Fruit fly (Drosophila melanogaster) whole organism, wandering third instar larva: ENCODE results near the gene Pex1.

Source experiments
- Abd-B ChIP-seq: fragments of >200 bp; optimal IDR thresholded peaks from 2 replicates; lab custom pipeline; 2017; ENCODE audit warnings: missing biosample characterization, missing genetic modification characterization
- CG32264 ChIP-seq: fragments of 200-800 bp; sonication (Bioruptor generic); optimal IDR thresholded peaks from 2 replicates; lab custom pipeline; 2016; ENCODE audit warnings: missing biosample characterization, missing genetic modification characterization
- CG9705 ChIP-seq: fragments of 200-800 bp; sonication (Bioruptor generic); optimal IDR thresholded peaks from 2 replicates; lab custom pipeline; 2018; ENCODE audit warnings: missing biosample characterization, mild to moderate bottlenecking, missing genetic modification characterization
- CrebA ChIP-seq: fragments of 200-800 bp; sonication (Bioruptor generic); optimal IDR thresholded peaks from 2 replicates; lab custom pipeline; 2016; ENCODE audit warnings: missing biosample characterization, mild to moderate bottlenecking, missing genetic modification characterization, borderline replicate concordance
- Dfd ChIP-seq: fragments of >200 bp; optimal IDR thresholded peaks from 2 replicates; lab custom pipeline; 2017; ENCODE audit warnings: missing biosample characterization, missing genetic modification characterization
- HLH106 ChIP-seq: fragments of 200-800 bp; optimal IDR thresholded peaks from 3 replicates; lab custom pipeline; 2019; ENCODE audit warnings: missing biosample characterization, mild to moderate bottlenecking, missing genetic modification characterization, moderate library complexity
- Hnf4 ChIP-seq: fragments of 200-800 bp; sonication (Bioruptor generic); optimal IDR thresholded peaks from 2 replicates; lab custom pipeline; 2016; ENCODE audit warnings: missing biosample characterization, mild to moderate bottlenecking, missing genetic modification characterization
- Hr83 ChIP-seq: fragments of 200-300 bp; sonication (Bioruptor generic); optimal IDR thresholded peaks from 2 replicates; lab custom pipeline; 2016; ENCODE audit warnings: missing biosample characterization, mild to moderate bottlenecking, missing genetic modification characterization, moderate library complexity; ENCODE audit not compliant: poor library complexity, severe bottlenecking
- Jra ChIP-seq: sonication (Bioruptor generic); optimal IDR thresholded peaks from 2 replicates; lab custom pipeline; 2016; ENCODE audit warnings: missing biosample characterization, missing genetic modification characterization
- Myc ChIP-seq: fragments of >200 bp; optimal IDR thresholded peaks from 2 replicates; lab custom pipeline; 2017
- N ChIP-seq: fragments of >200 bp; optimal IDR thresholded peaks from 2 replicates; lab custom pipeline; 2018; ENCODE audit warnings: missing biosample characterization, missing external identifiers, missing genetic modification characterization
- OdsH ChIP-seq: fragments of 200-800 bp; sonication (Bioruptor generic); optimal IDR thresholded peaks from 2 replicates; lab custom pipeline; 2016; ENCODE audit warnings: missing biosample characterization, mild to moderate bottlenecking, missing genetic modification characterization
- Rel ChIP-seq, 2 experiments: fragments of 200-800 bp; sonication (Bioruptor generic) in 1 of 2; optimal IDR thresholded peaks; 2 replicates in 1 of 2; 3 replicates in 1 of 2; lab custom pipeline; 2016 to 2019; ENCODE audit warnings: mild to moderate bottlenecking in 2 of 2, missing biosample characterization in 2 of 2, missing genetic modification characterization in 2 of 2, moderate library complexity in 1 of 2
- Sp1 ChIP-seq: fragments of 200-800 bp; sonication (Bioruptor generic); optimal IDR thresholded peaks from 3 replicates; lab custom pipeline; 2019; ENCODE audit warnings: missing biosample characterization, mild to moderate bottlenecking, missing genetic modification characterization, moderate library complexity
- br ChIP-seq: fragments of 200-800 bp; sonication (Bioruptor generic); optimal IDR thresholded peaks from 2 replicates; lab custom pipeline; 2016; ENCODE audit warnings: missing biosample characterization, missing genetic modification characterization
- brk ChIP-seq: fragments of 200-800 bp; sonication (Bioruptor generic); optimal IDR thresholded peaks from 2 replicates; lab custom pipeline; 2016; ENCODE audit warnings: missing biosample characterization, mild to moderate bottlenecking, missing genetic modification characterization
- dl ChIP-seq, 2 experiments: fragments of 175-275, 200-275 bp in 1 of 2; fragments of 200-275 bp in 1 of 2; sonication (Bioruptor generic); optimal IDR thresholded peaks; lab custom pipeline; 2018; ENCODE audit warnings: mild to moderate bottlenecking in 2 of 2, missing biosample characterization in 2 of 2, missing genetic modification characterization in 2 of 2, moderate library complexity in 2 of 2; ENCODE audit not compliant: partially characterized antibody in 2 of 2, insufficient read depth in 1 of 2
- dsf ChIP-seq: sonication (Bioruptor generic); optimal IDR thresholded peaks from 2 replicates; lab custom pipeline; 2016; ENCODE audit warnings: missing biosample characterization, missing genetic modification characterization, borderline replicate concordance
- ey ChIP-seq: fragments of 200-800 bp; sonication (Bioruptor generic); optimal IDR thresholded peaks from 2 replicates; lab custom pipeline; 2016; ENCODE audit warnings: missing biosample characterization, missing genetic modification characterization
- foxo ChIP-seq, 2 experiments: fragments of 200-800 bp; sonication (Bioruptor generic); optimal IDR thresholded peaks; 2 replicates in 1 of 2; 3 replicates in 1 of 2; lab custom pipeline; 2016 to 2017; ENCODE audit warnings: missing biosample characterization in 2 of 2, missing genetic modification characterization in 2 of 2
- fru ChIP-seq: fragments of 200-800 bp; sonication (Bioruptor generic); optimal IDR thresholded peaks from 3 replicates; lab custom pipeline; 2016; ENCODE audit warnings: missing biosample characterization, mild to moderate bottlenecking, missing genetic modification characterization
- h ChIP-seq: fragments of 200-800 bp; sonication (Bioruptor generic); optimal IDR thresholded peaks from 3 replicates; lab custom pipeline; 2016; ENCODE audit warnings: missing biosample characterization, mild to moderate bottlenecking, missing genetic modification characterization
- jim ChIP-seq: fragments of 175-275, 200-325 bp; sonication (Bioruptor generic); optimal IDR thresholded peaks from 2 replicates; lab custom pipeline; 2016; ENCODE audit warnings: missing biosample characterization, mild to moderate bottlenecking, missing genetic modification characterization
- lola ChIP-seq: fragments of >200 bp; optimal IDR thresholded peaks from 2 replicates; lab custom pipeline; 2017; ENCODE audit warnings: missing biosample characterization, missing genetic modification characterization
- pan ChIP-seq: fragments of >200 bp; optimal IDR thresholded peaks from 2 replicates; lab custom pipeline; 2017
- psq ChIP-seq: fragments of 200-800 bp; sonication (Bioruptor generic); optimal IDR thresholded peaks from 3 replicates; lab custom pipeline; 2017; ENCODE audit warnings: missing biosample characterization, mild to moderate bottlenecking, missing genetic modification characterization, moderate library complexity
- rgr ChIP-seq: fragments of 200-800 bp; sonication (Bioruptor generic); optimal IDR thresholded peaks from 3 replicates; lab custom pipeline; 2016; ENCODE audit warnings: missing biosample characterization, mild to moderate bottlenecking, missing genetic modification characterization
- sage ChIP-seq: fragments of 200-800 bp; sonication (Bioruptor generic); optimal IDR thresholded peaks from 2 replicates; lab custom pipeline; 2016; ENCODE audit warnings: missing biosample characterization, mild to moderate bottlenecking, missing genetic modification characterization
- sv ChIP-seq: fragments of 200-800 bp; sonication (Bioruptor generic); optimal IDR thresholded peaks from 3 replicates; lab custom pipeline; 2016; ENCODE audit warnings: missing biosample characterization, missing genetic modification characterization
- tai ChIP-seq: sonication (Bioruptor generic); optimal IDR thresholded peaks from 2 replicates; lab custom pipeline; 2016; ENCODE audit warnings: missing biosample characterization, missing genetic modification characterization
- usp ChIP-seq: fragments of >200 bp; optimal IDR thresholded peaks from 2 replicates; lab custom pipeline; 2017; ENCODE audit warnings: missing biosample characterization, missing genetic modification characterization
- woc ChIP-seq: sonication (Bioruptor generic); optimal IDR thresholded peaks from 2 replicates; lab custom pipeline; 2016; ENCODE audit warnings: missing biosample characterization, mild to moderate bottlenecking, missing genetic modification characterization

The Pex1 gene

DNA sequence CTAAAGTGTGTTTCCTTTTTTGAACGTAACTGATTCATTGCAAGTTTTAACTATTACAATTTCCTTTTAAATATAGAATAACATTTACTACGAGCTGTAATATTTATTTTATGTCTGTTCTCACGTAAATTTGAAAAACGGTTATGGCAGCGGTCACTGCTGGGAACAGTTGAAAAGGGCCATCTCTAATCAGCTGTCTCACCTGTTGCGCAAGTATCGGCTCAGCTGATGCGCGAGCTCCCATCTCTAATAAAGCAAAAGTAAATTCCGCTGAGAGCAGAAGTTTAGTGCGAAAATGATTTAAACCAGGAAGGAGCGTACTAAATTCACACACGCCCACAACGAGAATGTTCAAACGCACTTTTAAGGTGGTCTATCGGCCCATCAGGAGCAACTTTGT, at the start of gene Pex1:
Gene Pex1, plus strand, starts transcription at position 272 of the 400 bp plus-strand sequence.
- no peak for TF ChIP-seq Dfd (GFP tag; lab: Kevin White, UChicago)
- no peak for TF ChIP-seq Hnf4
- TF ChIP-seq sage = peak; percentile 2
- no peak for TF ChIP-seq pan (lab: Kevin White, UChicago)
- TF ChIP-seq Myc (lab: Kevin White, UChicago) = peak; percentile 72
- no peak for TF ChIP-seq HLH106 (tag; lab: Kevin White, UChicago)
- no peak for TF ChIP-seq fru
- TF ChIP-seq brk = no peak
- TF ChIP-seq CrebA (GFP tag; lab: Kevin White, UChicago) = peak; percentile 13
- no peak for TF ChIP-seq CG32264

DNA sequence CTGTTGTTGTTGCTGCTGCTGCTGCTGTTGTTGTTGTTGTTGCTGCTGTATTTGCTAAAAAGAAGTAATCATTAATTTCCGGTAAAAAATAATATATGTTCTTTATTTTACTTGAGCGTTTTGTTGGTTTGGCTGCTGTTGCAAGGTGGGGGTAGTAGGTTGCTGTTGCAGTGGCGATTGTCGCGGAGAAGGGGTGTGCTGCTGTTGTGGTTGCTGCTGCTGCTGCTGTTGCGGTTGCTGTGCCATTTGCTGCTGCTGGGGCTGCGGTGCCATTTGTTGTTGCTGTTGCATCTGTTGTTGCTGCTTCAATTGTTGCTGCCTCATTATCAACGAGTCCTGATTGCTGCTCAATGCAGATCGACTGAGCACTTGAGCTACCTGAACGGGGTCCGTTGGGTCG, 46.0 kb upstream of the Pex1 start:
- TF ChIP-seq Dfd (GFP tag; lab: Kevin White, UChicago) (peak; percentile 93), jim (no peak)
- TF ChIP-seq, all 38 proteins: peak for 1

DNA sequence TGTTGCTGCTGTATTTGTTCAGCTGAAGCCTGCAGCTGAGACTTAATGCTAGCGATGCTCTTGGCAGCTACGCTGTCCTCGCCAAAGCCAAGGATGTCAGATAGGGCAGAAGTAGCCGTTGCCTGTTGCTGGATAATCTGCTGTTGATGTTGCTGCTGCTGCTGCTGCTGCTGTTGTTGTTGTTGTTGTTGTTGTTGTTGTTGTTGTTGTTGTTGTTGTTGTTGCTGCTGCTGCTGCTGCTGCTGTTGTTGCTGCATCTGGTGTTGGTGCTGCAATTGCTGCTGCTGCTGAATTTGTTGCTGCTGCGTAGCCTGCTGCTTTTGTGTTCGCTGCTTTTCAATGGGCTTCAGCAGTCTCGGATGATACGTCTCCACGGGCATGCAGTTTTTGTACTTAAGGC, 44.1 kb upstream of the Pex1 start:
- TF ChIP-seq Dfd (GFP tag; lab: Kevin White, UChicago) = peak; percentile 88
- TF ChIP-seq N = no peak

dm6 chr3L:14028485-14029384, 43.0 kb upstream of the Pex1 start, which contains the start of gene Ptip:
Gene Ptip (minus strand): TSS chr3L:14029121.
- peak; percentile 3 for TF ChIP-seq psq
- peak; percentile 19 for TF ChIP-seq h
- no peak for TF ChIP-seq dl (GFP tag; optimal IDR thresholded peaks at IDR 0.05; lab: Kevin White, UChicago; ENCODE audit: insufficient read depth in 1 of 2, partially characterized antibody in 2 of 2)
- peak; percentile 26 for TF ChIP-seq sage
- peak; percentile 7 for TF ChIP-seq OdsH (GFP tag; lab: Kevin White, UChicago)
- peak; percentile 58 for TF ChIP-seq N
- peak; percentile 11 for TF ChIP-seq Dfd (GFP tag; lab: Kevin White, UChicago)
- TF ChIP-seq Sp1 (GFP tag; lab: Kevin White, UChicago) = no peak
- no peak for TF ChIP-seq fru
- peak; percentile 72 for TF ChIP-seq woc
- TF ChIP-seq foxo (GFP tag; optimal IDR thresholded peaks at IDR 0.05; lab: Kevin White, UChicago) = peak in 1 of 2 experiments; percentile 1
- peak; percentile 5 for TF ChIP-seq HLH106 (tag; lab: Kevin White, UChicago)
- peak; percentile 83 for TF ChIP-seq Hr83 (GFP tag; lab: Kevin White, UChicago)
- no peak for TF ChIP-seq Rel (GFP tag; optimal IDR thresholded peaks at IDR 0.05; lab: Kevin White, UChicago)
- peak; percentile 40 for TF ChIP-seq Rel (tag; optimal IDR thresholded peaks at IDR 0.05; lab: Kevin White, UChicago)
- TF ChIP-seq, all 38 proteins: peak for 11

DNA sequence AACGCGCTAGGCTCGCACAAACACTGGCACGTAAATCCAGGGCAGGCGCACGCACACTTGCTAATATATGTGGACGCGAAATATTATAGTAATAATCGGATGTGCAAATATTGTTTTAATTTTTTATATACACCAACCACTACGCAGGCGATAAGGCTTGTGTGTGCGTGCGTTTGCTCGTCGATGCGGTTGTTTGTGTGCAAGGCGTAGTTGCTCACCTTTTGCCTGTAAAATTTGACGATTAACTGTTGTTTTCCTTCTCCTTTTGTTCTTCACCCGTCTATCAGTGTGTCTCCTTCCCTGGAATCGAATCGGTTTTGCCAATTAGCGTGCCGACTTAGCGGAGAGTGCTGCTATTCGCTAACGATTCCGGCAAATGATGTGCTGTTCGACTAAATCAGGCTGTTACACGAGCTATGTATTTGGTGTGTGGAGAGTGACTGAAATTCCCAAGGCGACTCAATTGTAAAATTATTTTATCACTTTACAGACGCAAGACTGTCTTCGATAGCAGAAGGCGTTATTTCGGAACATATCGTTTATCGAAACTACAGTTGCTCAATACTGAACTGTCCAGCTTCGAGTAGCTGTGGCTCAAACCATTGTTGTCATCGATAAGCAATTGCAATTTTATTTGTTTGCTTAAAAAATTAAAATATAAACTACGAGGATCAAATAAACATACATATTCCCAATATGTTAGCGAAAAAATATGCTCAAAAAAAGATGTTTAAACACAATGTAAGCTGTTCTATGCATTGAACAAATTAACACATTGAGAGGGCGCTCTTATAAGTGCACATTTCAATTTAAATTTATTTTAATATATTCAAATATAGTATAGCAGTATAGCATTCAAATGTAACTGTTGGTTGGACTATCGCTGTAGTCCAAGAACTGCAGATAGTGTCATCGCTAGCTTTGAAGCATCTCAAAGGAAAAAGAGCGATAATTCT, 40.2 kb upstream of the Pex1 start, which contains the start of the genes CG6650 and endos:
Gene CG6650, plus strand, starts transcription at position 280 of the 956 bp plus-strand sequence.
Gene endos, minus strand, starts transcription at position 536 of the 956 bp plus-strand sequence.
- peak; percentile 26 for TF ChIP-seq Rel (GFP tag; optimal IDR thresholded peaks at IDR 0.05; lab: Kevin White, UChicago)
- peak; percentile 60 for TF ChIP-seq Rel (tag; optimal IDR thresholded peaks at IDR 0.05; lab: Kevin White, UChicago)
- TF ChIP-seq Jra (GFP tag; lab: Kevin White, UChicago) = peak; percentile 37
- no peak for TF ChIP-seq pan (lab: Kevin White, UChicago)
- TF ChIP-seq psq = peak; percentile 69
- no peak for TF ChIP-seq usp (GFP tag; lab: Kevin White, UChicago)
- TF ChIP-seq Myc (lab: Kevin White, UChicago) = peak; percentile 28
- peak; percentile 38 for TF ChIP-seq brk
- no peak for TF ChIP-seq lola (GFP tag; lab: Kevin White, UChicago)
- TF ChIP-seq rgr = peak; percentile 53
- TF ChIP-seq Abd-B (GFP tag; lab: Kevin White, UChicago) = no peak
- TF ChIP-seq N = peak; percentile 51
- TF ChIP-seq woc = peak; percentile 38
- peak; percentile 43 for TF ChIP-seq OdsH (GFP tag; lab: Kevin White, UChicago)
- TF ChIP-seq Hr83 (GFP tag; lab: Kevin White, UChicago) = peak; percentile 85
- peak; percentile 58 for TF ChIP-seq br
- TF ChIP-seq Hnf4 = peak; percentile 41
- TF ChIP-seq Sp1 (GFP tag; lab: Kevin White, UChicago) = peak; percentile 49
- peak in 1 of 2 experiments; percentile 31 for TF ChIP-seq foxo (GFP tag; optimal IDR thresholded peaks at IDR 0.05; lab: Kevin White, UChicago)
- peak; percentile 62 for TF ChIP-seq HLH106 (tag; lab: Kevin White, UChicago)
- no peak for TF ChIP-seq tai
- TF ChIP-seq sage = peak; percentile 43
- TF ChIP-seq fru = peak; percentile 63
- peak; percentile 68 for TF ChIP-seq CG9705 (GFP tag; lab: Kevin White, UChicago)
- peak; percentile 4 for TF ChIP-seq dsf (GFP tag; lab: Kevin White, UChicago)
- TF ChIP-seq ey (GFP tag; lab: Kevin White, UChicago) = no peak
- peak; percentile 74 for TF ChIP-seq h
- TF ChIP-seq sv (GFP tag; lab: Kevin White, UChicago) = no peak
